Worm (Caenorhabditis elegans) whole organism, L4/young adult: ENCODE measurements around the gene pudl-1.

ENCODE experiments used
- W03F9.2 ChIP-seq: fragments of 150-350 bp; optimal IDR thresholded peaks from 2 replicates; lab custom pipeline; 2014; ENCODE audit warnings: missing biosample characterization, missing genetic modification characterization
- dao-5 ChIP-seq: sonication (generic microtip); optimal IDR thresholded peaks from 2 replicates; lab custom pipeline; 2016; ENCODE audit warnings: missing genotype, missing genetic modification characterization, moderate library complexity, missing compliant biosample characterization
- him-1 ChIP-seq: sonication (generic microtip); optimal IDR thresholded peaks from 2 replicates; lab custom pipeline; 2016; ENCODE audit warnings: missing genotype, missing genetic modification reagents, missing genetic modification characterization, missing compliant biosample characterization

DNA sequence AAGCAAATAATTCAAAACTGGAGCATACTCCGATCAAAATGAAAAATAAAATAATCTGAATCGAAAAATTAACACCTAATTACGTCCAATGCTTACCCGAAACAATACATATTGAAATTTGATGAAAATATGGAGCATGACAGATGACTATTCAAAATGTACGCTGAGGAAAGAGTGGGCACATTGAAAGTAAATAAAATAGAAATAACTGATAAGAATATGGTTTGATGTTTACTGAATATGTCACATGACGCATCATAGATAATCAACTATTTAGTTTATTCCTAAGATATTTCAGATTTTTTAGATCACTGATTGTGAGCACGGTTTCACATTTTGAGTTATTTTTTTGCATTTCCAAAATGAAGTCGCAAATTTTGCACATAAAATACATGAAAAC, 34.4 kb upstream of the pudl-1 start, which contains the start of gene Y54G2A.52:
- TF ChIP-seq him-1 (no peak), W03F9.2 (tag; lab: Kevin White, UChicago) (no peak), dao-5 (tag; lab: Kevin White, UChicago) (no peak)
